Fruit fly (Drosophila melanogaster) whole organism, embryonic: ENCODE measurements around the gene CG5928.
A peak's percentile ranks its signal among the peaks of the same experiment; 100 is the strongest.

Source experiments
- BtbVII ChIP-seq: fragments of 200-800 bp; sonication (Bioruptor generic); optimal IDR thresholded peaks from 3 replicates; lab custom pipeline; 2017; ENCODE audit warnings: missing biosample characterization, mild to moderate bottlenecking, missing genetic modification characterization
- CG12391 ChIP-seq: fragments of 200-800 bp; sonication (Bioruptor generic); optimal IDR thresholded peaks from 3 replicates; lab custom pipeline; 2018; ENCODE audit warnings: missing biosample characterization, mild to moderate bottlenecking, missing genetic modification characterization, moderate library complexity
- CG13296 ChIP-seq: fragments of 200-800 bp; sonication (Bioruptor generic); optimal IDR thresholded peaks from 3 replicates; lab custom pipeline; 2018; ENCODE audit warnings: missing biosample characterization, mild to moderate bottlenecking, missing genetic modification characterization
- CG13424 ChIP-seq: fragments of 200-800 bp; sonication (Bioruptor generic); optimal IDR thresholded peaks from 2 replicates; lab custom pipeline; 2019; ENCODE audit warnings: missing biosample characterization, mild to moderate bottlenecking, missing genetic modification characterization, moderate library complexity
- CG15269 ChIP-seq: fragments of 200-800 bp; sonication (Bioruptor generic); optimal IDR thresholded peaks from 2 replicates; lab custom pipeline; 2018; ENCODE audit warnings: missing biosample characterization, mild to moderate bottlenecking, missing genetic modification characterization, moderate library complexity
- CG15696 ChIP-seq: fragments of 200-800 bp; sonication (Bioruptor generic); optimal IDR thresholded peaks from 2 replicates; lab custom pipeline; 2019; ENCODE audit warnings: missing biosample characterization, mild to moderate bottlenecking, missing genetic modification characterization, moderate library complexity
- CG1647 ChIP-seq: fragments of 200-800 bp; sonication (Bioruptor generic); optimal IDR thresholded peaks from 3 replicates; lab custom pipeline; 2016; ENCODE audit warnings: missing biosample characterization, missing genetic modification characterization
- CG17385 ChIP-seq: fragments of 200-800 bp; sonication (Bioruptor generic); optimal IDR thresholded peaks from 3 replicates; lab custom pipeline; 2018; ENCODE audit warnings: missing biosample characterization, mild to moderate bottlenecking, missing genetic modification characterization
- CG2120 ChIP-seq: fragments of 200-800 bp; sonication (Bioruptor generic); optimal IDR thresholded peaks from 3 replicates; lab custom pipeline; 2016; ENCODE audit warnings: missing biosample characterization, missing genetic modification characterization
- CG30020 ChIP-seq: fragments of 200-800 bp; optimal IDR thresholded peaks from 2 replicates; lab custom pipeline; 2019; ENCODE audit warnings: missing biosample characterization, mild to moderate bottlenecking, missing genetic modification characterization, moderate library complexity
- CG30403 ChIP-seq: fragments of 200-800 bp; sonication (Bioruptor generic); optimal IDR thresholded peaks from 3 replicates; lab custom pipeline; 2016; ENCODE audit warnings: missing biosample characterization, missing genetic modification characterization
- CG30431 ChIP-seq: fragments of 200-800 bp; sonication (Bioruptor generic); optimal IDR thresholded peaks from 2 replicates; lab custom pipeline; 2017; ENCODE audit warnings: missing biosample characterization, missing genetic modification characterization
- CG31441 ChIP-seq: fragments of 200-800 bp; sonication (Bioruptor generic); IDR thresholded peaks from 2 replicates; pipeline ENCODE4 v1.3.6; 2022; ENCODE audit warnings: missing biosample characterization, missing genetic modification characterization
- CG3281 ChIP-seq: fragments of 200-800 bp; sonication (Bioruptor generic); optimal IDR thresholded peaks from 3 replicates; lab custom pipeline; 2017; ENCODE audit warnings: missing biosample characterization, mild to moderate bottlenecking, missing genetic modification characterization
- CG34376 ChIP-seq: fragments of 200-800 bp; sonication (Bioruptor generic); optimal IDR thresholded peaks from 2 replicates; lab custom pipeline; 2018; ENCODE audit warnings: missing biosample characterization, mild to moderate bottlenecking, missing genetic modification characterization
- CG3838 ChIP-seq: fragments of 200-800 bp; sonication (Bioruptor generic); optimal IDR thresholded peaks from 3 replicates; lab custom pipeline; 2016; ENCODE audit warnings: missing biosample characterization, missing genetic modification characterization
- CG6683 ChIP-seq: fragments of 200-800 bp; sonication (Bioruptor generic); optimal IDR thresholded peaks from 2 replicates; lab custom pipeline; 2017; ENCODE audit warnings: missing biosample characterization, mild to moderate bottlenecking, missing genetic modification characterization, missing genetic modification reagents
- CG6813 ChIP-seq: fragments of 200-800 bp; sonication (Bioruptor generic); optimal IDR thresholded peaks from 2 replicates; lab custom pipeline; 2017; ENCODE audit warnings: missing biosample characterization, missing genetic modification characterization, mild to moderate bottlenecking, moderate library complexity, missing genetic modification reagents
- CG8388 ChIP-seq: fragments of 200-800 bp; sonication (Bioruptor generic); optimal IDR thresholded peaks from 2 replicates; lab custom pipeline; 2019; ENCODE audit warnings: missing biosample characterization, mild to moderate bottlenecking, missing genetic modification characterization, moderate library complexity
- CG9727 ChIP-seq: fragments of 200-800 bp; sonication (Bioruptor generic); optimal IDR thresholded peaks from 3 replicates; lab custom pipeline; 2017; ENCODE audit warnings: missing biosample characterization, mild to moderate bottlenecking, missing genetic modification characterization
- CTCF ChIP-seq: fragments of 200-800 bp; sonication (Bioruptor generic); optimal IDR thresholded peaks from 2 replicates; lab custom pipeline; 2017; ENCODE audit warnings: missing biosample characterization, mild to moderate bottlenecking, missing genetic modification characterization, moderate library complexity
- Chrac-16 ChIP-seq: fragments of 200-800 bp; sonication (Bioruptor generic); optimal IDR thresholded peaks from 3 replicates; lab custom pipeline; 2016; ENCODE audit warnings: missing biosample characterization, missing genetic modification characterization
- Dip2 ChIP-seq: fragments of 200-800 bp; sonication (Bioruptor generic); IDR thresholded peaks from 2 replicates; pipeline ENCODE4 v1.3.6; 2022; ENCODE audit warnings: missing biosample characterization, missing genetic modification characterization
- Eip74EF ChIP-seq, 2 experiments: fragments of 200-800 bp in 1 of 2; fragments of >200 bp in 1 of 2; sonication (Bioruptor generic) in 1 of 2; optimal IDR thresholded peaks; 2 replicates each; lab custom pipeline; 2017 to 2019; ENCODE audit warnings: missing biosample characterization in 2 of 2, missing genetic modification characterization in 2 of 2, mild to moderate bottlenecking in 1 of 2, moderate library complexity in 1 of 2
- Hand ChIP-seq: fragments of 200-800 bp; sonication (Bioruptor generic); optimal IDR thresholded peaks from 2 replicates; lab custom pipeline; 2017; ENCODE audit warnings: mild to moderate bottlenecking, missing biosample characterization, missing genetic modification reagents, missing genetic modification characterization
- Rx ChIP-seq: fragments of 200-800 bp; sonication (Bioruptor generic); IDR thresholded peaks from 2 replicates; pipeline ENCODE4 v1.3.6; 2022; ENCODE audit warnings: missing biosample characterization, missing genetic modification characterization
- ab ChIP-seq: fragments of 200-800 bp; sonication (Bioruptor generic); optimal IDR thresholded peaks from 2 replicates; lab custom pipeline; 2016; ENCODE audit warnings: missing biosample characterization, missing genetic modification characterization
- bcd ChIP-seq: fragments of 200-800 bp; sonication (Bioruptor generic); optimal IDR thresholded peaks from 2 replicates; lab custom pipeline; 2017; ENCODE audit warnings: missing biosample characterization, mild to moderate bottlenecking, missing genetic modification characterization
- ci ChIP-seq: fragments of 200-800 bp; sonication (Bioruptor generic); IDR thresholded peaks from 3 replicates; pipeline ENCODE4 v1.3.6; 2022; ENCODE audit warnings: missing biosample characterization, missing genetic modification characterization
- crc ChIP-seq: fragments of 200-800 bp; sonication (Bioruptor generic); optimal IDR thresholded peaks from 2 replicates; lab custom pipeline; 2016; ENCODE audit warnings: missing biosample characterization, missing genetic modification characterization
- crol ChIP-seq: fragments of 200-800 bp; sonication (Bioruptor generic); IDR thresholded peaks from 2 replicates; pipeline ENCODE4 v1.3.6; 2022; ENCODE audit warnings: missing biosample characterization, missing genetic modification characterization
- dan ChIP-seq: fragments of 200-800 bp; sonication (Bioruptor generic); IDR thresholded peaks from 2 replicates; pipeline ENCODE4 v1.3.6; 2022; ENCODE audit warnings: missing biosample characterization, missing genetic modification characterization
- dmrt99B ChIP-seq: fragments of 200-800 bp; sonication (Bioruptor generic); optimal IDR thresholded peaks from 2 replicates; lab custom pipeline; 2018; ENCODE audit warnings: missing biosample characterization, mild to moderate bottlenecking, missing genetic modification characterization, moderate library complexity
- dpn ChIP-seq, 2 experiments: fragments of 200-800 bp; sonication (Bioruptor generic); optimal IDR thresholded peaks; 3 replicates each; lab custom pipeline; 2016; ENCODE audit warnings: missing biosample characterization in 2 of 2, missing genetic modification characterization in 2 of 2
- hbn ChIP-seq: fragments of 200-800 bp; sonication (Bioruptor generic); IDR thresholded peaks from 2 replicates; pipeline ENCODE4 v1.3.6; 2022; ENCODE audit warnings: missing biosample characterization, missing genetic modification characterization; ENCODE audit not compliant: partially characterized antibody
- jumu ChIP-seq: fragments of 200-800 bp; sonication (Bioruptor generic); optimal IDR thresholded peaks from 3 replicates; lab custom pipeline; 2016; ENCODE audit warnings: missing biosample characterization, missing genetic modification characterization
- kah ChIP-seq: fragments of 200-800 bp; sonication (Bioruptor generic); optimal IDR thresholded peaks from 2 replicates; lab custom pipeline; 2018; ENCODE audit warnings: missing biosample characterization, mild to moderate bottlenecking, missing genetic modification characterization
- ken ChIP-seq: fragments of 200-800 bp; sonication (Bioruptor generic); IDR thresholded peaks from 3 replicates; pipeline ENCODE4 v1.3.6; 2022; ENCODE audit warnings: missing biosample characterization, missing genetic modification characterization
- klu ChIP-seq: fragments of 200-800 bp; sonication (Bioruptor generic); IDR thresholded peaks from 2 replicates; pipeline ENCODE4 v1.3.6; 2022; ENCODE audit warnings: missing biosample characterization, missing genetic modification characterization
- lmd ChIP-seq: fragments of 200-800 bp; sonication (Bioruptor generic); IDR thresholded peaks from 2 replicates; pipeline ENCODE4 v1.3.6; 2022; ENCODE audit warnings: missing biosample characterization, missing genetic modification characterization
- nerfin-1 ChIP-seq: fragments of 200-800 bp; sonication (Bioruptor generic); optimal IDR thresholded peaks from 3 replicates; lab custom pipeline; 2019; ENCODE audit warnings: missing biosample characterization, mild to moderate bottlenecking, missing genetic modification characterization, moderate library complexity
- otp ChIP-seq: fragments of 200-800 bp; sonication (Bioruptor generic); IDR thresholded peaks from 3 replicates; pipeline ENCODE4, ENCODE4 v1.3.6; 2022; ENCODE audit warnings: missing biosample characterization, missing genetic modification characterization
- pan ChIP-seq, 4 experiments: fragments of >200 bp in 3 of 4; fragments of 200-800 bp in 1 of 4; sonication (Bioruptor generic) in 1 of 4; optimal IDR thresholded peaks in 3 of 4; IDR thresholded peaks in 1 of 4; 2 replicates each; pipeline versions ENCODE4 v1.3.6 to Lab custom; 2017 to 2022; ENCODE audit warnings: missing biosample characterization in 2 of 4, missing genetic modification characterization in 2 of 4, mixed read lengths in 1 of 4
- prd ChIP-seq, 3 experiments: fragments of >200 bp in 2 of 3; fragments of 200-800 bp in 1 of 3; sonication (Bioruptor generic) in 1 of 3; optimal IDR thresholded peaks in 2 of 3; IDR thresholded peaks in 1 of 3; 2 replicates in 2 of 3; 3 replicates in 1 of 3; pipeline versions ENCODE4 v1.3.6 to Lab custom; 2017 to 2022; ENCODE audit warnings: missing biosample characterization in 1 of 3, missing genetic modification characterization in 1 of 3
- ranshi ChIP-seq: fragments of 200-800 bp; sonication (Bioruptor generic); IDR thresholded peaks from 2 replicates; pipeline ENCODE4 v1.3.6; 2022; ENCODE audit warnings: missing biosample characterization, missing genetic modification characterization
- repo ChIP-seq: fragments of 200-800 bp; sonication (Bioruptor generic); optimal IDR thresholded peaks from 2 replicates; lab custom pipeline; 2016; ENCODE audit warnings: missing biosample characterization, missing genetic modification characterization
- slou ChIP-seq: fragments of 200-800 bp; sonication (Bioruptor generic); optimal IDR thresholded peaks from 3 replicates; lab custom pipeline; 2016; ENCODE audit warnings: missing biosample characterization, missing genetic modification characterization
- sob ChIP-seq: fragments of 200-800 bp; sonication (Bioruptor generic); IDR thresholded peaks from 2 replicates; pipeline ENCODE4 v1.3.6; 2022; ENCODE audit warnings: missing biosample characterization, missing genetic modification characterization
- twi ChIP-seq: fragments of 200-800 bp; optimal IDR thresholded peaks from 2 replicates; lab custom pipeline; 2019; ENCODE audit warnings: missing biosample characterization, mild to moderate bottlenecking, missing genetic modification characterization, moderate library complexity
- wek ChIP-seq: fragments of 200-800 bp; sonication (Bioruptor generic); optimal IDR thresholded peaks from 3 replicates; lab custom pipeline; 2018; ENCODE audit warnings: missing biosample characterization, mild to moderate bottlenecking, missing genetic modification characterization, moderate library complexity
- zfh1 ChIP-seq: fragments of 200-800 bp; sonication (Bioruptor generic); IDR thresholded peaks from 3 replicates; pipeline ENCODE4 v1.3.6; 2022; ENCODE audit warnings: missing biosample characterization, missing genetic modification characterization

CG5928 gene

dm6 chrX:6092235-6092634 lies 24.5 kb downstream of the CG5928 start (continued):
- TF ChIP-seq CG8388 (no peak), Hand (GFP tag; lab: Kevin White, UChicago) (peak; percentile 19), lmd (GFP tag; lab: Robert Waterston, UW) (peak; percentile 42; the same call in 1 of the 2 replicates), CG34376 (GFP tag; lab: Kevin White, UChicago) (no peak), jumu (GFP tag; lab: Kevin White, UChicago) (no peak), slou (GFP tag; lab: Kevin White, UChicago) (no peak), CG15696 (tag; lab: Kevin White, UChicago) (no peak), kah (GFP tag; lab: Kevin White, UChicago) (no peak), Chrac-16 (GFP tag; lab: Kevin White, UChicago) (no peak), dan (GFP tag; lab: Robert Waterston, UW) (no peak), wek (GFP tag; lab: Kevin White, UChicago) (no peak), bcd (GFP tag; lab: Kevin White, UChicago) (peak; percentile 31), CG30020 (tag; lab: Kevin White, UChicago) (no peak), repo (GFP tag; lab: Kevin White, UChicago) (no peak), CG6683 (GFP tag; lab: Kevin White, UChicago) (no peak), prd (optimal IDR thresholded peaks at IDR 0.05; lab: Kevin White, UChicago) (no peak), prd (GFP tag; IDR thresholded peaks at IDR 0.05; lab: Robert Waterston, UW) (no peak), CG2120 (GFP tag; lab: Kevin White, UChicago) (peak; percentile 34), Rx (no peak), nerfin-1 (tag; lab: Kevin White, UChicago) (no peak), ci (GFP tag; lab: Robert Waterston, UW) (0 out of 3 replicates have a peak, but pooled peaks have one; percentile 34), CTCF (GFP tag; lab: Kevin White, UChicago) (peak; percentile 61), otp (GFP tag; lab: Robert Waterston, UW) (0 out of 3 replicates have a peak, but pooled peaks have one; percentile 22), CG15269 (peak; percentile 36), klu (no peak), ab (GFP tag; lab: Kevin White, UChicago) (no peak), Eip74EF (GFP tag; optimal IDR thresholded peaks at IDR 0.05; lab: Kevin White, UChicago) (peak in 1 of 2 experiments; percentile 7), ken (GFP tag; lab: Robert Waterston, UW) (no peak), CG13424 (tag; lab: Kevin White, UChicago) (peak; percentile 23), pan (optimal IDR thresholded peaks at IDR 0.05; lab: Kevin White, UChicago) (no peak), pan (GFP tag; optimal IDR thresholded peaks at IDR 0.05 in 1 of 2, IDR thresholded peaks at IDR 0.05 in 1 of 2) (no peak), CG1647 (GFP tag; lab: Kevin White, UChicago) (no peak), dmrt99B (tag; lab: Kevin White, UChicago) (peak; percentile 49), ranshi (GFP tag; lab: Robert Waterston, UW) (no peak), crol (GFP tag; lab: Robert Waterston, UW) (no peak), zfh1 (no peak), crc (GFP tag; lab: Kevin White, UChicago) (no peak), BtbVII (GFP tag; lab: Kevin White, UChicago) (no peak), CG3281 (GFP tag; lab: Kevin White, UChicago) (peak; percentile 18), CG13296 (peak; percentile 33), CG30403 (GFP tag; lab: Kevin White, UChicago) (peak; percentile 31), hbn (GFP tag; lab: Robert Waterston, UW) (no peak), CG6813 (GFP tag; lab: Kevin White, UChicago) (no peak), CG3838 (no peak), dpn (GFP tag; optimal IDR thresholded peaks at IDR 0.05; lab: Kevin White, UChicago) (no peak), twi (tag; lab: Kevin White, UChicago) (no peak), CG9727 (GFP tag; lab: Kevin White, UChicago) (peak; percentile 50), sob (GFP tag; lab: Robert Waterston, UW) (no peak), CG31441 (0 out of 2 replicates have a peak, but pooled peaks have one; percentile 21), Dip2 (GFP tag; lab: Robert Waterston, UW) (no peak), CG30431 (GFP tag; lab: Kevin White, UChicago) (no peak), CG17385 (GFP tag; lab: Kevin White, UChicago) (peak; percentile 25), CG12391 (tag; lab: Kevin White, UChicago) (peak; percentile 11)
